Fruit fly (Drosophila melanogaster): ENCODE data around the gene CG9799.

The CG9799 gene

dm6 chr3R:13400902-13401721 is 12.6 kb upstream of the CG9799 start (continued):
- TF ChIP-seq fkh (GFP tag; optimal IDR thresholded peaks at IDR 0.05) (peak; percentile 18), CG3032 (tag; optimal IDR thresholded peaks at IDR 0.05) (peak; percentile 96), eg (GFP tag; IDR thresholded peaks at IDR 0.05) (peak; percentile 85; the same call in 2 of the 3 replicates), dsx (GFP tag; optimal IDR thresholded peaks at IDR 0.05; ENCODE audit: poor library complexity, severe bottlenecking) (peak; percentile 92), CG34406 (GFP tag; optimal IDR thresholded peaks at IDR 0.05) (peak; percentile 96), Hr38 (GFP tag; optimal IDR thresholded peaks at IDR 0.05) (peak; percentile 25), CG10669 (GFP tag; optimal IDR thresholded peaks at IDR 0.05) (peak; percentile 94), Ets21C (GFP tag; optimal IDR thresholded peaks at IDR 0.05) (peak; percentile 90), CG8319 (GFP tag; optimal IDR thresholded peaks at IDR 0.05) (peak; percentile 88), fd59A (GFP tag; optimal IDR thresholded peaks at IDR 0.05) (peak; percentile 91)

dm6 chr3R:13397535-13397934 is 9.0 kb upstream of the CG9799 start, which contains the start of gene CG14377:
Gene CG14377 (plus strand): TSS chr3R:13397835.
- TF ChIP-seq CG10669 (GFP tag; optimal IDR thresholded peaks at IDR 0.05) (no peak), eg (GFP tag; IDR thresholded peaks at IDR 0.05) (no peak), CG3919 (GFP tag; optimal IDR thresholded peaks at IDR 0.05) (no peak), Ets21C (GFP tag; optimal IDR thresholded peaks at IDR 0.05) (no peak), CG8119 (GFP tag; IDR thresholded peaks at IDR 0.05) (no peak), CG4318 (GFP tag; optimal IDR thresholded peaks at IDR 0.05) (no peak), CG6792 (GFP tag; optimal IDR thresholded peaks at IDR 0.05) (no peak), fd85E (GFP tag; optimal IDR thresholded peaks at IDR 0.05) (no peak), Blimp-1 (GFP tag; optimal IDR thresholded peaks at IDR 0.05) (no peak), OdsH (GFP tag; optimal IDR thresholded peaks at IDR 0.05) (no peak), Eip75B (GFP tag; optimal IDR thresholded peaks at IDR 0.05) (no peak)

- TF ChIP-seq cyc (GFP tag; optimal IDR thresholded peaks at IDR 0.05): no peak
- no peak for TF ChIP-seq CG8119 (GFP tag; IDR thresholded peaks at IDR 0.05)
- TF ChIP-seq lz (GFP tag; optimal IDR thresholded peaks at IDR 0.05): no peak
- no peak for TF ChIP-seq CG3032 (tag; optimal IDR thresholded peaks at IDR 0.05)
- no peak for TF ChIP-seq spab (GFP tag; optimal IDR thresholded peaks at IDR 0.05)
- no peak for TF ChIP-seq CG9139 (GFP tag; optimal IDR thresholded peaks at IDR 0.05)
- no peak for TF ChIP-seq CG6854 (GFP tag; optimal IDR thresholded peaks at IDR 0.05)
- TF ChIP-seq svp (GFP tag): no peak
- no peak for TF ChIP-seq achi (GFP tag; optimal IDR thresholded peaks at IDR 0.05)
- TF ChIP-seq Hr4 (GFP tag; optimal IDR thresholded peaks at IDR 0.05): no peak
- no peak for TF ChIP-seq Met (GFP tag; optimal IDR thresholded peaks at IDR 0.05)
Measured at dm6 chr3R:13397040-13397439, 8.5 kb upstream of the CG9799 start, which contains the start of gene CG14374. Gene CG14374 (minus strand): TSS chr3R:13397140.

dm6 chr3R:13395133-13395532 is 6.6 kb upstream of the CG9799 start, which contains the start of gene CCHa2:
Gene CCHa2 (minus strand): TSS chr3R:13395197.
- TF ChIP-seq ss (GFP tag; optimal IDR thresholded peaks at IDR 0.05): no peak

- TF ChIP-seq acj6 (GFP tag; optimal IDR thresholded peaks at IDR 0.05) (no peak), CG3032 (tag; optimal IDR thresholded peaks at IDR 0.05) (no peak), svp (GFP tag) (peak; percentile 96), esn (GFP tag; optimal IDR thresholded peaks at IDR 0.05) (no peak)
Measured at dm6 chr3R:13393009-13393408, 4.5 kb upstream of the CG9799 start.

- TF ChIP-seq svp (GFP tag) (peak; percentile 96), Eip78C (GFP tag) (no peak), lz (GFP tag; optimal IDR thresholded peaks at IDR 0.05) (no peak)
Measured at dm6 chr3R:13390490-13390889, 2.0 kb upstream of the CG9799 start.
